Worm (Caenorhabditis elegans) whole organism, L3 larva: Measurements from ENCODE around the gene aat-2.

Source experiments
- ceh-28 ChIP-seq: fragments of 150-350 bp; optimal IDR thresholded peaks from 2 replicates; lab custom pipeline; 2014; ENCODE audit warnings: missing biosample characterization, missing genetic modification reagents, missing genetic modification characterization
- egl-27 ChIP-seq: sonication (generic microtip); optimal IDR thresholded peaks from 4 replicates; lab custom pipeline; 2017; ENCODE audit warnings: missing biosample characterization, missing genetic modification reagents, missing genetic modification characterization
- elt-3 ChIP-seq, 3 experiments: fragments of 150-350 bp in 1 of 3; sonication (generic microtip) in 2 of 3; optimal IDR thresholded peaks; 2 replicates in 2 of 3; 4 replicates in 1 of 3; lab custom pipeline; 2014 to 2017; ENCODE audit warnings: missing biosample characterization in 3 of 3, missing genetic modification characterization in 3 of 3
- fkh-2 ChIP-seq: fragments of 150-350 bp; optimal IDR thresholded peaks from 2 replicates; lab custom pipeline; 2014; ENCODE audit warnings: missing biosample characterization, missing genetic modification reagents, missing genetic modification characterization
- fos-1 ChIP-seq: fragments of 150-350 bp; optimal IDR thresholded peaks from 2 replicates; lab custom pipeline; 2014; ENCODE audit warnings: missing biosample characterization, missing genetic modification characterization
- lin-15B ChIP-seq: fragments of 150-350 bp; optimal IDR thresholded peaks from 2 replicates; lab custom pipeline; 2014; ENCODE audit warnings: missing biosample characterization, missing genetic modification characterization
- mdl-1 ChIP-seq: fragments of 150-350 bp; optimal IDR thresholded peaks from 2 replicates; lab custom pipeline; 2014; ENCODE audit warnings: missing biosample characterization, missing genetic modification characterization
- nfya-1 ChIP-seq: sonication (generic microtip); optimal IDR thresholded peaks from 2 replicates; lab custom pipeline; 2017; ENCODE audit warnings: missing genetic modification characterization, mild to moderate bottlenecking, missing compliant biosample characterization, antibody characterized with exemption, moderate library complexity; ENCODE audit not compliant: insufficient read depth
- nhr-25 ChIP-seq: sonication (generic microtip); optimal IDR thresholded peaks from 2 replicates; lab custom pipeline; 2017; ENCODE audit warnings: missing biosample characterization, missing genetic modification characterization
- snpc-4 ChIP-seq: fragments of 150-350 bp; optimal IDR thresholded peaks from 2 replicates; lab custom pipeline; 2014; ENCODE audit warnings: missing biosample characterization, missing genetic modification characterization
- tbx-2 ChIP-seq: sonication (generic microtip); optimal IDR thresholded peaks from 2 replicates; lab custom pipeline; 2016; ENCODE audit warnings: mild to moderate bottlenecking, missing genetic modification characterization, missing compliant biosample characterization
- unc-39 ChIP-seq: sonication (generic microtip); optimal IDR thresholded peaks from 4 replicates; lab custom pipeline; 2017; ENCODE audit warnings: missing biosample characterization, missing genetic modification characterization
- zag-1 ChIP-seq: fragments of 150-350 bp; optimal IDR thresholded peaks from 2 replicates; lab custom pipeline; 2014; ENCODE audit warnings: missing biosample characterization, missing genetic modification characterization

ce11 chrV:9249206-9249605 is 3.0 kb upstream of the aat-2 start, which contains the start of gene str-94:
- TF ChIP-seq zag-1 (tag; lab: Kevin White, UChicago) (no peak), ceh-28 (tag; lab: Kevin White, UChicago) (no peak), nhr-25 (tag; lab: Kevin White, UChicago) (no peak), snpc-4 (tag; lab: Kevin White, UChicago) (no peak), tbx-2 (no peak), egl-27 (tag; lab: Kevin White, UChicago) (no peak), unc-39 (tag; lab: Kevin White, UChicago) (no peak), nfya-1 (no peak), lin-15B (tag; lab: Kevin White, UChicago) (no peak), elt-3 (tag; optimal IDR thresholded peaks at IDR 0.05; lab: Kevin White, UChicago) (no peak), fkh-2 (no peak), fos-1 (no peak), mdl-1 (tag; lab: Kevin White, UChicago) (no peak)
